Fruit fly (Drosophila melanogaster): ENCODE data around the gene CrebA.
A peak's percentile ranks its signal among the peaks of the same experiment; 100 is the strongest.

The CrebA gene

DNA sequence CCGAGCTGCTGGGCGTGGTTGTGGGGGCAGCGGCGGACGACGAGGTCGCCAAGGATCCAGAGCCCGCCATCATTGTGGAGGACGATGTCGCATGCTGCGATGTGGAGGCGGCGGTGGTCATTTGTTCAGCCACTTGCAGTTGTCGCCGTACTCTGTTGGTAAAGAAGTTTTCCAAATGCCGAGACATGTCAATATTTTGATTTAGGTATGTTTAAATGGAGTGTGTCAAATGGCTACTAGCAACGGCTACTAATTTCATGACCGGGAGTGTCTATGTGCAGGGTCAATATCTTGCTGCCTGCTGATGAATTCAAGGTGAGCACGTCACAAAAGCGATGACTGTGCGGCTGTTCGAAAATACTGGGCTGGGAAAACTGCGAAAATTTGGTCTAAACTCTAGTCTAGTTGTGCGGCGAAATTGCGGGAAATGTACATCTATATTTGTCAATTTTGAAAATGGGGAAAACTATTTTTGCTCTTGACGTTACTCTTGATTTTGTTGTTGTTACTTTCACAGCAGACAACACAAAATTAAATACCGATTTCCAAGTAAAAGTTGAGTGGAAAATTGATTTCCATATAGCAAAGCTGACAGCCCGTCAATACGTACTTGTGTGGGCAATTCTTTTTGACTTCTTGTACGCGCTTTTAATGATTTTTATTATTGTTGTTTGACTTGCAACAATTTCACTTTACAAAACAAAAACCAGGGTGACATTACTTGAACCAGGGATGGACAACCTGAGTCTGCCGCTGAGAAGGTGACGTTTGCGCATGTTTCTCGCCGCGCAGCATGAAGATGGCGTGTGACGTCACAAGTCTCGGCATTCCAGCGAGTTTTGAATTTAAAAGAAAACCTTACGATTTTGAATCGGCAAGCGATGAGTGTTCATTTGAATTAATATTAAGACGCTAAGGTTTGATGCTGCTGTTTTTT is 52.5 kb downstream of the CrebA start, which contains the start of gene CG7656 (continued):
- TF ChIP-seq CG3163 (GFP tag; optimal IDR thresholded peaks at IDR 0.05) (peak; percentile 48), Ets97D (GFP tag; optimal IDR thresholded peaks at IDR 0.05) (peak; percentile 60), CG12071 (GFP tag; optimal IDR thresholded peaks at IDR 0.05) (peak; percentile 36), gt (GFP tag; IDR thresholded peaks at IDR 0.05) (no peak; the same call in 1 of the 2 replicates), NC2β (GFP tag; optimal IDR thresholded peaks at IDR 0.05) (peak; percentile 72), CG6791 (GFP tag; IDR thresholded peaks at IDR 0.05; ENCODE audit: partially characterized antibody) (no peak), CG33557 (GFP tag; optimal IDR thresholded peaks at IDR 0.05) (peak; percentile 28), CG8281 (tag; optimal IDR thresholded peaks at IDR 0.05) (no peak), CG42726 (GFP tag; IDR thresholded peaks at IDR 0.05; ENCODE audit: partially characterized antibody) (no peak), HLH54F (GFP tag; optimal IDR thresholded peaks at IDR 0.05) (peak; percentile 82), klu (GFP tag; IDR thresholded peaks at IDR 0.05) (no peak), Xbp1 (GFP tag; optimal IDR thresholded peaks at IDR 0.05) (peak; percentile 86), H15 (GFP tag; IDR thresholded peaks at IDR 0.05) (peak; percentile 31; the same call in 1 of the 3 replicates), Fer2 (tag; optimal IDR thresholded peaks at IDR 0.05) (no peak), NC2α (GFP tag; optimal IDR thresholded peaks at IDR 0.05) (peak; percentile 46), H2.0 (GFP tag; IDR thresholded peaks at IDR 0.05) (peak; percentile 61), CG2712 (tag; optimal IDR thresholded peaks at IDR 0.05) (peak; percentile 9), CG1792 (GFP tag; optimal IDR thresholded peaks at IDR 0.05) (peak; percentile 59), CG4404 (GFP tag; IDR thresholded peaks at IDR 0.05) (peak; percentile 15; the same call in 1 of the 2 replicates), CG1602 (GFP tag; optimal IDR thresholded peaks at IDR 0.05) (peak; percentile 51), gce (GFP tag; IDR thresholded peaks at IDR 0.05) (peak; percentile 60; the same call in 1 of the 3 replicates), oc (tag; optimal IDR thresholded peaks at IDR 0.05) (no peak), CG6254 (GFP tag; optimal IDR thresholded peaks at IDR 0.05) (no peak), CG4617 (GFP tag; optimal IDR thresholded peaks at IDR 0.05; ENCODE audit: borderline replicate concordance) (peak; percentile 94), D19B (GFP tag; optimal IDR thresholded peaks at IDR 0.05) (no peak), CG2875 (GFP tag; optimal IDR thresholded peaks at IDR 0.05) (peak; percentile 35), Sry-δ (GFP tag; optimal IDR thresholded peaks at IDR 0.05) (peak; percentile 42), her (GFP tag; optimal IDR thresholded peaks at IDR 0.05) (peak; percentile 76), mam (GFP tag; optimal IDR thresholded peaks at IDR 0.05) (peak; percentile 89), CG17359 (tag; optimal IDR thresholded peaks at IDR 0.05) (peak; percentile 39), CG12942 (GFP tag; optimal IDR thresholded peaks at IDR 0.05) (peak; percentile 73), CG7786 (GFP tag; optimal IDR thresholded peaks at IDR 0.05) (peak; percentile 75), Drgx (GFP tag; IDR thresholded peaks at IDR 0.05) (peak; percentile 62), Ets65A (GFP tag) (peak; percentile 96), CG9215 (GFP tag; IDR thresholded peaks at IDR 0.05) (peak; percentile 52), vnd (GFP tag; IDR thresholded peaks at IDR 0.05; ENCODE audit: partially characterized antibody) (no peak), nom (GFP tag; optimal IDR thresholded peaks at IDR 0.05) (no peak), CG2120 (GFP tag; optimal IDR thresholded peaks at IDR 0.05) (peak; percentile 82), Med (GFP tag) (peak; percentile 98), kni (GFP tag; optimal IDR thresholded peaks at IDR 0.05) (no peak), GATAe (GFP tag; conservative IDR thresholded peaks at IDR 0.05) (no peak), Dbx (GFP tag; IDR thresholded peaks at IDR 0.05) (peak; percentile 64; the same call in 2 of the 3 replicates), tio (GFP tag; optimal IDR thresholded peaks at IDR 0.05) (no peak), HLH4C (GFP tag; IDR thresholded peaks at IDR 0.05; ENCODE audit: partially characterized antibody) (no peak), CG1529 (GFP tag; optimal IDR thresholded peaks at IDR 0.05) (no peak), CG10267 (tag; optimal IDR thresholded peaks at IDR 0.05) (no peak), CG17328 (GFP tag; IDR thresholded peaks at IDR 0.05) (peak; percentile 57), cg (GFP tag; optimal IDR thresholded peaks at IDR 0.05) (no peak)

Measured in whole organism, embryonic.